Worm (Caenorhabditis elegans): ENCODE measurements around the gene C36E6.2.

Gene C36E6.2

ce11 chrX:17481892-17482515 lies 30.5 kb downstream of the C36E6.2 start (continued):
- TF ChIP-seq B0336.3 (GFP tag; IDR thresholded peaks at IDR 0.05) (peak; percentile 70), die-1 (tag; optimal IDR thresholded peaks at IDR 0.05) (no peak), ztf-22 (GFP tag; optimal IDR thresholded peaks at IDR 0.05) (peak; percentile 9), fkh-3 (tag; optimal IDR thresholded peaks at IDR 0.05) (no peak)

ce11 chrX:17486735-17487134 lies 35.3 kb downstream of the C36E6.2 start, which contains the start of gene npr-24:
Gene npr-24, minus strand, starts transcription at chrX:17486835.
- TF ChIP-seq rpc-1 (optimal IDR thresholded peaks at IDR 0.05) (no peak), rpc-1 (tag; optimal IDR thresholded peaks at IDR 0.05) (no peak), athp-1 (tag; optimal IDR thresholded peaks at IDR 0.05) (no peak), C17E4.6 (GFP tag; IDR thresholded peaks at IDR 0.05) (no peak), Y53G8AR.9 (GFP tag; conservative IDR thresholded peaks at IDR 0.05) (no peak), B0336.3 (GFP tag; IDR thresholded peaks at IDR 0.05) (no peak), F22D6.2 (tag; optimal IDR thresholded peaks at IDR 0.05) (no peak), pha-4 (tag; optimal IDR thresholded peaks at IDR 0.05) (no peak), cebp-1 (GFP tag; IDR thresholded peaks at IDR 0.05) (no peak), cebp-1 (tag; optimal IDR thresholded peaks at IDR 0.05) (no peak), snpc-1.3 (tag; optimal IDR thresholded peaks at IDR 0.05; ENCODE audit: insufficient read depth) (no peak), mcd-1 (GFP tag; IDR thresholded peaks at IDR 0.05) (no peak), egl-44 (GFP tag; IDR thresholded peaks at IDR 0.05) (no peak), D2030.7 (GFP tag; IDR thresholded peaks at IDR 0.05) (no peak), ztf-26 (tag; optimal IDR thresholded peaks at IDR 0.05) (no peak), unc-62 (GFP tag; optimal IDR thresholded peaks at IDR 0.05) (no peak)

ce11 chrX:17502246-17502645 lies 50.8 kb downstream of the C36E6.2 start:
- TF ChIP-seq dpl-1 (GFP tag; optimal IDR thresholded peaks at IDR 0.05) (no peak), F22D6.2 (tag; optimal IDR thresholded peaks at IDR 0.05) (no peak), mcd-1 (GFP tag; IDR thresholded peaks at IDR 0.05) (no peak), let-607 (tag; optimal IDR thresholded peaks at IDR 0.05) (no peak), unc-130 (GFP tag; optimal IDR thresholded peaks at IDR 0.05) (no peak), snpc-4 (GFP tag; optimal IDR thresholded peaks at IDR 0.05) (no peak), snpc-4 (tag; optimal IDR thresholded peaks at IDR 0.05) (peak in 3 of 4 experiments; percentile 38 to 90 (median 77))

ce11 chrX:17504447-17504846 lies 53.0 kb downstream of the C36E6.2 start:
- peak; percentile 66 for TF ChIP-seq nhr-80 (tag; optimal IDR thresholded peaks at IDR 0.05)
- TF ChIP-seq ceh-58 (GFP tag; IDR thresholded peaks at IDR 0.05), result no peak

All from whole organism, young adult.